Fruit fly (Drosophila melanogaster): ENCODE results near the gene CD98hc.
A peak's percentile ranks its signal among the peaks of the same experiment; 100 is the strongest.

Gene CD98hc

dm6 chr3R:7926354-7926753, 51.9 kb downstream of the CD98hc start:
- TF ChIP-seq Meics (GFP tag; optimal IDR thresholded peaks at IDR 0.05) (no peak), CG8281 (tag; optimal IDR thresholded peaks at IDR 0.05) (peak; percentile 91), CG5245 (GFP tag; optimal IDR thresholded peaks at IDR 0.05) (no peak), jumu (GFP tag; optimal IDR thresholded peaks at IDR 0.05) (no peak), CG31365 (tag; optimal IDR thresholded peaks at IDR 0.05) (no peak), Ets65A (GFP tag) (peak; percentile 66), sob (GFP tag; IDR thresholded peaks at IDR 0.05) (no peak), h (optimal IDR thresholded peaks at IDR 0.05) (no peak), CG6683 (GFP tag; optimal IDR thresholded peaks at IDR 0.05) (no peak), az2 (GFP tag; optimal IDR thresholded peaks at IDR 0.05) (no peak), CG7839 (tag; optimal IDR thresholded peaks at IDR 0.05) (no peak), cas (GFP tag; IDR thresholded peaks at IDR 0.05) (no peak), CG9932 (GFP tag; IDR thresholded peaks at IDR 0.05) (no peak), lbe (GFP tag; optimal IDR thresholded peaks at IDR 0.05) (no peak)
